Worm (Caenorhabditis elegans): ENCODE measurements around the gene F37C12.21.
A peak's percentile ranks its signal among the peaks of the same experiment; 100 is the strongest.

The F37C12.21 gene

DNA sequence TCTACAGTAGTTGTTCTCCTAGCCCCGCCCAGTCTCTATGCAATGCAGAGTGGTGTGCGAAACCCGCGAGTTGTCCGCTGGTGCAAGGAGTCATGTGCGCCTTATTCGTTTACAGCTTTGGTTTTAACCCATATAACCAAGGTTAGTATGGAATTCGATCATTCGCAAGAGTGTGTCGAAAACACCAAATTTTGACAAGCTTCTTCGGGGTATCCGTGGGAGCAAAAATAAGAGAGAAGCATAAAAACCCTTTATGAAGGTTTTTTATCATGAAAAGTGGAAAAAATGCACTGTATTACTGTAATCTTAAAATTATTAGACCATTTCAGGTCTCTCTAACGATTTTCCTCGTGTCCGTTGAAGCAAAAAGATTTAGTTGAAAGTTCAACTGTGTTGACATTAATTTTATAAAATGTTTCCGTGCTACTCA, 46.0 kb upstream of the F37C12.21 start (continued):
- TF ChIP-seq ztf-22 (GFP tag; optimal IDR thresholded peaks at IDR 0.05) (no peak), F49E8.2 (tag; optimal IDR thresholded peaks at IDR 0.05; ENCODE audit: insufficient read depth) (peak; percentile 87), nhr-80 (tag; optimal IDR thresholded peaks at IDR 0.05) (no peak), lsl-1 (GFP tag; optimal IDR thresholded peaks at IDR 0.05) (peak; percentile 71), tbp1 (GFP tag; optimal IDR thresholded peaks at IDR 0.05) (peak; percentile 78), hlh-26 (GFP tag; conservative IDR thresholded peaks at IDR 0.05) (no peak), rpc-1 (optimal IDR thresholded peaks at IDR 0.05) (no peak), rpc-1 (tag; optimal IDR thresholded peaks at IDR 0.05) (peak; percentile 11), hmg-20 (GFP tag; IDR thresholded peaks at IDR 0.05) (0 out of 2 replicates have a peak, but pooled peaks have one; percentile 47), B0019.2 (GFP tag; conservative IDR thresholded peaks at IDR 0.05) (0 out of 2 replicates have a peak, but pooled peaks have one; percentile 24), Y53G8AR.9 (GFP tag; conservative IDR thresholded peaks at IDR 0.05) (peak; percentile 78), lin-35 (GFP tag; optimal IDR thresholded peaks at IDR 0.05) (no peak), let-526 (GFP tag; IDR thresholded peaks at IDR 0.05) (no peak), Y53F4B.3 (GFP tag; IDR thresholded peaks at IDR 0.05) (0 out of 2 replicates have a peak, but pooled peaks have one; percentile 4), ceh-91 (GFP tag; IDR thresholded peaks at IDR 0.05) (peak; percentile 51; the same call in 1 of the 2 replicates), ceh-40 (GFP tag; IDR thresholded peaks at IDR 0.05) (0 out of 2 replicates have a peak, but pooled peaks have one; percentile 49), lsy-27 (tag; optimal IDR thresholded peaks at IDR 0.05; ENCODE audit: borderline replicate concordance, insufficient read depth) (no peak), unc-130 (GFP tag; optimal IDR thresholded peaks at IDR 0.05) (no peak), hmg-1.2 (GFP tag; IDR thresholded peaks at IDR 0.05) (peak; percentile 94), lin-40 (tag; optimal IDR thresholded peaks at IDR 0.05) (no peak), ztf-26 (tag; optimal IDR thresholded peaks at IDR 0.05) (no peak), snpc-3.4 (tag; optimal IDR thresholded peaks at IDR 0.05) (peak; percentile 95), snpc-1.3 (tag; optimal IDR thresholded peaks at IDR 0.05; ENCODE audit: insufficient read depth) (peak; percentile 89), zfh-2 (GFP tag; conservative IDR thresholded peaks at IDR 0.05) (no peak), fkh-3 (tag; optimal IDR thresholded peaks at IDR 0.05) (no peak), ceh-100 (GFP tag; IDR thresholded peaks at IDR 0.05) (no peak), Y95B8A.8 (GFP tag; IDR thresholded peaks at IDR 0.05) (peak; percentile 67; the same call in 1 of the 2 replicates), ekl-4 (GFP tag; IDR thresholded peaks at IDR 0.05) (peak; percentile 80), aptf-2 (GFP tag; conservative IDR thresholded peaks at IDR 0.05) (no peak), F39B2.1 (GFP tag; IDR thresholded peaks at IDR 0.05) (0 out of 2 replicates have a peak, but pooled peaks have one; percentile 61), rcor-1 (GFP tag; IDR thresholded peaks at IDR 0.05) (peak; percentile 58; the same call in 1 of the 2 replicates), C17E4.6 (GFP tag; IDR thresholded peaks at IDR 0.05) (peak; percentile 60), ztf-18 (tag; optimal IDR thresholded peaks at IDR 0.05) (peak; percentile 4), mcd-1 (GFP tag; IDR thresholded peaks at IDR 0.05) (peak; percentile 51), him-1 (tag; optimal IDR thresholded peaks at IDR 0.05) (peak; percentile 96), egrh-3 (GFP tag; IDR thresholded peaks at IDR 0.05) (no peak), D2030.7 (GFP tag; IDR thresholded peaks at IDR 0.05) (peak; percentile 92), attf-6 (GFP tag; IDR thresholded peaks at IDR 0.05) (peak; percentile 96), pbrm-1 (GFP tag; IDR thresholded peaks at IDR 0.05) (peak; percentile 90), K12H6.12 (tag; optimal IDR thresholded peaks at IDR 0.05) (no peak), efl-1 (GFP tag; optimal IDR thresholded peaks at IDR 0.05) (no peak), madf-8 (GFP tag; conservative IDR thresholded peaks at IDR 0.05) (0 out of 2 replicates have a peak, but pooled peaks have one; percentile 7), F33H1.4 (GFP tag; IDR thresholded peaks at IDR 0.05) (peak; percentile 56), repo-1 (tag; optimal IDR thresholded peaks at IDR 0.05) (peak; percentile 15), ama-1 (optimal IDR thresholded peaks at IDR 0.05) (peak; percentile 19), ama-1 (GFP tag; optimal IDR thresholded peaks at IDR 0.05) (peak in 1 of 2 experiments; percentile 11), snpc-1.1 (tag; optimal IDR thresholded peaks at IDR 0.05; ENCODE audit: insufficient read depth) (peak; percentile 98), bed-2 (GFP tag; IDR thresholded peaks at IDR 0.05) (no peak)

All from whole organism, young adult.